Worm (Caenorhabditis elegans): ENCODE measurements around the gene T05G5.1.
A peak's percentile ranks its signal among the peaks of the same experiment; 100 is the strongest.

The T05G5.1 gene

DNA sequence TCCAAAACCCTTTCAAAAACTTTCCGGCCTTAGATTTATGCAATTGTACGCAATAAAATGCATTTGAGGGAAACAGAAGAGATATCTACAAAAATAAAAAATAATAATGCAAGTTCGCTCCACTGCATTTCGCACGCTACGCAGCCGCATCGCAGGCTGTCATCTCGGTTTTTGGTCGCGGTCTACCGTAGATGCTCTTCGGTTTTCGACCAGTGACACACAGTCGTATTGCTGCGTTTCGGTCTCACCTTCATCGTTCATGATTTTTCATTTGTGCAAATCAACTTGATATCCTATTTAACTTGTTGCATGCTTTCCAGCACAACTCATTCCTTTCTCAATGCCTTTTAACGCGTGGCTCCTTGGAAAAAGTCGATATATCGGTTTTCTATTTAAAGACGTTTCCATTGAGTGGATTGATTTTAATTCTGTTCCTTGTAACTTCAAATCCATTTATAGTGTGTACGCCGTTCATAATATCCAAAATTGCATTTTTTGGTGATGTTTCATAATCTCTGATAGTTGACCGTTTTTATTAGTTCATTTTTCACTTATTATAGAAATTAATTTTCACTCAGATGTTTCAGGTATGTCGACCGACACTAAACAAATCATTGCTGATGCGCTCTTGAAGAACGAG lies 37.6 kb upstream of the T05G5.1 start, which contains the start of gene vha-1 (continued):
- peak; percentile 67 for TF ChIP-seq ztf-26 (tag; optimal IDR thresholded peaks at IDR 0.05)
- TF ChIP-seq lin-54 (GFP tag; optimal IDR thresholded peaks at IDR 0.05) = peak; percentile 70
- no peak for TF ChIP-seq akir-1 (GFP tag; optimal IDR thresholded peaks at IDR 0.05)
- TF ChIP-seq rcor-1 (GFP tag; IDR thresholded peaks at IDR 0.05) = peak; percentile 77; the same call in 1 of the 2 replicates
- no peak for TF ChIP-seq nhr-179 (tag; optimal IDR thresholded peaks at IDR 0.05)
- peak; percentile 34 for TF ChIP-seq ets-4 (GFP tag; optimal IDR thresholded peaks at IDR 0.05)
- no peak for TF ChIP-seq fkh-3 (tag; optimal IDR thresholded peaks at IDR 0.05)
- peak; percentile 30 for TF ChIP-seq die-1 (tag; optimal IDR thresholded peaks at IDR 0.05)
- TF ChIP-seq sptf-2 (GFP tag; optimal IDR thresholded peaks at IDR 0.05) = no peak
- TF ChIP-seq K11D2.4 (GFP tag; IDR thresholded peaks at IDR 0.05) = peak; percentile 40; the same call in 1 of the 2 replicates
- TF ChIP-seq nfya-1 (tag; optimal IDR thresholded peaks at IDR 0.05; ENCODE audit: borderline replicate concordance, insufficient read depth) = no peak
- no peak for TF ChIP-seq lag-1 (GFP tag; IDR thresholded peaks at IDR 0.05)
- TF ChIP-seq B0035.1 (tag; optimal IDR thresholded peaks at IDR 0.05) = no peak
- TF ChIP-seq ztf-22 (GFP tag; optimal IDR thresholded peaks at IDR 0.05) = no peak
- TF ChIP-seq bed-1 (GFP tag; IDR thresholded peaks at IDR 0.05) = no peak
- TF ChIP-seq C06A6.2 (GFP tag; conservative IDR thresholded peaks at IDR 0.05) = no peak; the same call in 1 of the 2 replicates
- no peak for TF ChIP-seq F37B4.10 (GFP tag; IDR thresholded peaks at IDR 0.05)
- peak; percentile 75 for TF ChIP-seq lin-26 (GFP tag; IDR thresholded peaks at IDR 0.05)
- TF ChIP-seq ztf-28 (GFP tag; IDR thresholded peaks at IDR 0.05) = no peak
- TF ChIP-seq D2030.7 (GFP tag; IDR thresholded peaks at IDR 0.05) = peak; percentile 47; the same call in 1 of the 2 replicates
- TF ChIP-seq Y67H2A.10 (GFP tag; conservative IDR thresholded peaks at IDR 0.05) = peak; percentile 93
- TF ChIP-seq F55B11.4 (tag; optimal IDR thresholded peaks at IDR 0.05; ENCODE audit: borderline replicate concordance, insufficient read depth) = no peak
- TF ChIP-seq rec-8 (tag; optimal IDR thresholded peaks at IDR 0.05) = no peak
- TF ChIP-seq egl-18 (GFP tag; IDR thresholded peaks at IDR 0.05) = no peak
- no peak for TF ChIP-seq gei-17 (GFP tag; optimal IDR thresholded peaks at IDR 0.05)
- no peak for TF ChIP-seq ztf-3 (GFP tag; optimal IDR thresholded peaks at IDR 0.05)
- TF ChIP-seq mxl-1 (tag; optimal IDR thresholded peaks at IDR 0.05) = no peak
- no peak for TF ChIP-seq rpc-1 (optimal IDR thresholded peaks at IDR 0.05)
- no peak for TF ChIP-seq rpc-1 (tag; optimal IDR thresholded peaks at IDR 0.05)
- TF ChIP-seq ekl-4 (GFP tag; IDR thresholded peaks at IDR 0.05) = peak; percentile 97
- peak; percentile 67; the same call in 1 of the 2 replicates for TF ChIP-seq nfyb-1 (GFP tag; IDR thresholded peaks at IDR 0.05)
- TF ChIP-seq attf-6 (GFP tag; IDR thresholded peaks at IDR 0.05) = no peak
- no peak for TF ChIP-seq Y53F4B.3 (GFP tag; IDR thresholded peaks at IDR 0.05)
- TF ChIP-seq him-1 (tag; optimal IDR thresholded peaks at IDR 0.05) = no peak
- no peak for TF ChIP-seq F57C9.4 (tag; optimal IDR thresholded peaks at IDR 0.05)
- no peak for TF ChIP-seq ccch-3 (GFP tag; optimal IDR thresholded peaks at IDR 0.05)
- TF ChIP-seq repo-1 (tag; optimal IDR thresholded peaks at IDR 0.05) = no peak
- peak; percentile 62 for TF ChIP-seq tbp1 (GFP tag; optimal IDR thresholded peaks at IDR 0.05)
- TF ChIP-seq aptf-2 (GFP tag; conservative IDR thresholded peaks at IDR 0.05) = no peak
- 0 out of 2 replicates have a peak, but pooled peaks have one; percentile 38 for TF ChIP-seq cebp-1 (GFP tag; IDR thresholded peaks at IDR 0.05)
- TF ChIP-seq cebp-1 (tag; optimal IDR thresholded peaks at IDR 0.05) = peak; percentile 74
- peak; percentile 30 for TF ChIP-seq F49E8.2 (tag; optimal IDR thresholded peaks at IDR 0.05; ENCODE audit: insufficient read depth)
- TF ChIP-seq T07F8.4 (tag; optimal IDR thresholded peaks at IDR 0.05) = no peak
- no peak for TF ChIP-seq ceh-79 (tag; optimal IDR thresholded peaks at IDR 0.05)
- no peak for TF ChIP-seq ceh-91 (GFP tag; IDR thresholded peaks at IDR 0.05)
- peak; percentile 27 for TF ChIP-seq efl-1 (GFP tag; optimal IDR thresholded peaks at IDR 0.05)
- TF ChIP-seq let-526 (GFP tag; IDR thresholded peaks at IDR 0.05) = no peak
- TF ChIP-seq sea-2 (GFP tag; IDR thresholded peaks at IDR 0.05) = no peak
- TF ChIP-seq madf-3 (GFP tag; IDR thresholded peaks at IDR 0.05) = peak; percentile 100

Data from whole organism, young adult.